Worm (Caenorhabditis elegans): ENCODE data around the gene 2L52.1.

ce11 chrII:8212-8611 lies 6.6 kb downstream of the 2L52.1 start:
- no peak for TF ChIP-seq nhr-179 (tag; optimal IDR thresholded peaks at IDR 0.05)
- no peak for TF ChIP-seq atf-7 (tag; optimal IDR thresholded peaks at IDR 0.05)
- TF ChIP-seq ztf-22 (GFP tag; optimal IDR thresholded peaks at IDR 0.05) = no peak
- no peak for TF ChIP-seq him-1 (tag; optimal IDR thresholded peaks at IDR 0.05)
- TF ChIP-seq nfya-1 (tag; optimal IDR thresholded peaks at IDR 0.05; ENCODE audit: borderline replicate concordance, insufficient read depth) = no peak
- no peak for TF ChIP-seq snpc-4 (GFP tag; optimal IDR thresholded peaks at IDR 0.05)
- TF ChIP-seq snpc-4 (tag; optimal IDR thresholded peaks at IDR 0.05) = no peak
- no peak for TF ChIP-seq mxl-1 (tag; optimal IDR thresholded peaks at IDR 0.05)
- no peak for TF ChIP-seq nhr-90 (tag; optimal IDR thresholded peaks at IDR 0.05)
- TF ChIP-seq T07F8.4 (tag; optimal IDR thresholded peaks at IDR 0.05) = no peak
- TF ChIP-seq mel-28 (tag; optimal IDR thresholded peaks at IDR 0.05; ENCODE audit: borderline replicate concordance) = no peak

Data from whole organism, young adult.